Worm (Caenorhabditis elegans): ENCODE data around the gene K07B1.4.

ce11 chrV:9283452-9283851 is 45.3 kb upstream of the K07B1.4 start:
- TF ChIP-seq ref-1 (GFP tag; conservative IDR thresholded peaks at IDR 0.05), result no peak
- TF ChIP-seq flt-1 (GFP tag; IDR thresholded peaks at IDR 0.05), result no peak
- no peak for TF ChIP-seq T22C8.4 (GFP tag; IDR thresholded peaks at IDR 0.05)
- TF ChIP-seq tab-1 (GFP tag; IDR thresholded peaks at IDR 0.05), result no peak
- no peak for TF ChIP-seq med-1 (GFP tag; optimal IDR thresholded peaks at IDR 0.05; ENCODE audit: insufficient read depth)
- no peak for TF ChIP-seq cog-1 (tag; optimal IDR thresholded peaks at IDR 0.05)
- no peak for TF ChIP-seq ztf-23 (GFP tag; IDR thresholded peaks at IDR 0.05)
- TF ChIP-seq ztf-29 (GFP tag; IDR thresholded peaks at IDR 0.05), result no peak
- TF ChIP-seq klf-2 (GFP tag; conservative IDR thresholded peaks at IDR 0.05), result no peak

Data from whole organism, midembryonic.